Worm (Caenorhabditis elegans): Measurements from ENCODE around the gene F23D12.2.

Gene F23D12.2

DNA sequence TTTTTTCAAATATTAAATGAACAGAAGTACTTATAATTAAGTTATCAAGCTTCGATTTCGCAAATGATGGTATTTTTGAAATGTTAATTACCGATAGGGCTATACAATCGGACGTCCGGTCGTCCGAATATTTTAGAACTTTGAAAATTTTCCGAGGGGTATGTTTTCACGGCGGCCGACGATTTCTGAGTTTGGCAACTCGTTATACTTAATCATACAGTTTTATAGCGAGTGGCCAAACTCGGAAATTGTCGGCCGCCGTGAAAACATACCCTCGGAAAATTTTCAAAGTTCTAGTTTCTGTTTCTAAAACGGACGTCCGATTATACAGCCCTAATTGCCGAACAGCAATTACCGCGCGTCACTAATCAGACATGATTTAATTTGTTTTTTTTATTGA, 2.8 kb upstream of the F23D12.2 start:
- no peak for TF ChIP-seq unc-62 (GFP tag; optimal IDR thresholded peaks at IDR 0.05)

DNA sequence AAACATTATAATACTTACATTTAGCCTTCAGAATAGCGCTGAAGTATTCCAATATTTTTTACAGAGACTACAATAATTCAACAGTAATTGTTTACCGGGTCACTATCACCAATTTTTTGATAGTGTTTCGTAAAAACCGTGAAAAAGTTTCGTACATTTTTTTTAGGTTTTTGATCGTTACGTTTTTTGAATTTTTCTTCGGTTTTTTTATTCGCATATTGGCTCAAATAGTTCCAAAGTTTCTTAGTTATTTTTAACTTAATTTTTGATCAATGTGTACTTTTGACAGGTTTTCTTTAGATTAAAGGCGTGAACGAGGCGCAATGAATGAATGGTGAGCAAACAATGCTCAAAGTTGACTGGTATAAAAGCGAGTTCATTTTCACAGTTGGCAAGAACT, 1.7 kb upstream of the F23D12.2 start, which contains the start of gene fipr-3:
fipr-3 (plus strand) TSS at position 301 of the 400 bp plus-strand sequence.
- no peak for TF ChIP-seq unc-62 (GFP tag; optimal IDR thresholded peaks at IDR 0.05)

DNA sequence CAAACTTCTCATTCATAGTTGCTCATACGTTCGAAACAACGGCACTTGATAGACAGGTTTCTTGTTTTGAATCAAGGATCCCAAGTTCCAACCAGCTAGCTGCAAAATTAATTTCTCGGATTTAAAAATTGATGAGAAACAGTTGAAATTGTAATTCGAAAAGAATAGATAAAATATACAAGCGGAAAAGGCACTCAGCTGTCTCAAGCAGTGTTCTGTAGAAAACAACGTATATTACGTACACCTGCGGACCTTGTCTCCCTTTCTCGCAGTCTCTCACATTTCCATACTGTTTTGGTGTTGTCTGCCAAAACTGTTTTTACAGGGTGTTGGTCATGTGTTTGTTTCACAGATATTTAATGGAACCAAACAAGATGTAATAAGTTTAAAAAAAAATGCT, 5.7 kb downstream of the F23D12.2 start, which contains the start of gene F23D12.10:
F23D12.10 (minus strand) TSS at position 101 of the 400 bp plus-strand sequence.
- no peak for TF ChIP-seq unc-62 (GFP tag; optimal IDR thresholded peaks at IDR 0.05)

- TF ChIP-seq unc-62 (GFP tag; optimal IDR thresholded peaks at IDR 0.05) = no peak
These were observed 8.6 kb downstream of the F23D12.2 start, which contains the start of gene fbxa-179 for ce11 chrX:14412774-14413173. Gene fbxa-179 (minus strand): TSS chrX:14412874.

DNA sequence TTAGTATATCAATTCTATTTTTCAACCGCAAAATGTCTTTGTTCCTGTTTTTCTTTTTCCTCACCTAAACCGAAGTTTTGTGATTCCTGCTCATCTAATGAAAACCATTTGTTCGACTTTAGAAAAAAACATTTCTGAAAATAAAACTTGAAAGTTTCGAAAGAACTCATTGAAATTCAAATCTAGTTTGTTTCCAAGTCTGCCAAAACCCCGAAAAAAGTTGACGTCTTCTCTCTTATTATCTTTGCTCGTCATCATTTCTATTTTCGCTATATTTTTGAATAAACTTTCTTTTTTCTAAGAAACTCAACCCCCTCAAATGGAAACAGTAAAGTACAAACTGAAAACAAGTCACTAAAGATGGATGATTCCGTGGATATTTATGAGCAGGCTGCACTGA, 15.6 kb downstream of the F23D12.2 start, which contains the start of gene frpr-17:
frpr-17 (plus strand) TSS at position 301 of the 400 bp plus-strand sequence.
- no peak for TF ChIP-seq unc-62 (GFP tag; optimal IDR thresholded peaks at IDR 0.05)

DNA sequence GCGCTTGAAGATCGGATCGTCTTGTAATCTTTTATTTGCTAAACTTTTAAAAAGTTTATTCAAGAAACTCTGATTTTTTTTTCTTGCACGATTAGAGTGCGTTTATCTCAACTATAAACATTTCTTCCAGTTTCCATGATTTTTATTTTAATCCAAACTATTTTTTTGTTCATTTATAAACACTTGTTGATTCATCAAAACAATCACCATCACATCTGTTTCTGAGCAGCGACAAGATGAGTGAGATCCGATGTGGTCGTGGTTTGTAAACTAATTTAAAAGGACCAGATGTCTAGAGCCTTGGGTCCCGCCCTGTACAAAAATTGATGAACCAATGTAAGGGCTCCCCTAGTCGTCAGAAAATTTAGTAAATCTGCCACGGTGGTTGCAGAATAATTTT, 20.1 kb downstream of the F23D12.2 start:
- TF ChIP-seq unc-62 (GFP tag; optimal IDR thresholded peaks at IDR 0.05) = no peak

DNA sequence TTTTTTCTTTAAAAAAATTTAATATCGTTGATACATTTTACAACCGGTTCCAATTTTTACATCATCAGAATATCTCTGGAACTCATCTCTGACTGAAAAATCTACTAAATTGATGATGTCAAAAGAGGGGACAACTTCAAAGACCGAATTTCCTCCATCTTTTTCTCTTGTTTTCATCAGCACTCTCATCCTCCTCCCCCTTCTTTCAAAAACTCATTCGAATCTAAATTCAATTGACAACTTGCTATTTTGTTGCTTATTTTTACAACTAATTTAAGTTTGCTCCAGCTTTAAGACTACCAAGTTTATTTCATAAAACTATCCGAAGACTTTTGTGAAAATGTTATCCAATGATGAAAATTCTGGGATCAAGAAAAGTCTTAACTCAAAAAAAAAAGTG, 22.3 kb downstream of the F23D12.2 start:
- TF ChIP-seq unc-62 (GFP tag; optimal IDR thresholded peaks at IDR 0.05) = no peak

DNA sequence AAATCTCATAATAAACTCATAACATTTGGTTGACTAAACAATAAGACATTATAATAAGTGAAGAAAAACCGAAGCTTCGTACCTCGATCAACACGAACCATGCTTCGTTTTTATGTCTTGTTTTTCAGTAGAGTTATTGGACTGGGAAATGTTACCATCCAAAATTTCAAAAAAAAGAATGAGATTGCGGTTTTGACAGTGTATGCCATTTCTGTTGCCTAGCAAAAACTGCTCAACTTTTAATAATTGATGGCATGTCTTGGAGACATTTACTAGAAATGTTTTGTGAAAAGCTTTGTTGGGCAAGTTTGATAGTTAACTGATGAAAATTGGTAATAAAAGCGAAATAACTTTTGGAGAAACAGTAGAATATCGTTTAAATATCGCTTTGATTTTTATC, 26.1 kb downstream of the F23D12.2 start, which contains the start of gene Y60A9.1:
Y60A9.1 (minus strand) TSS at position 101 of the 400 bp plus-strand sequence.
- TF ChIP-seq unc-62 (GFP tag; optimal IDR thresholded peaks at IDR 0.05) = no peak

DNA sequence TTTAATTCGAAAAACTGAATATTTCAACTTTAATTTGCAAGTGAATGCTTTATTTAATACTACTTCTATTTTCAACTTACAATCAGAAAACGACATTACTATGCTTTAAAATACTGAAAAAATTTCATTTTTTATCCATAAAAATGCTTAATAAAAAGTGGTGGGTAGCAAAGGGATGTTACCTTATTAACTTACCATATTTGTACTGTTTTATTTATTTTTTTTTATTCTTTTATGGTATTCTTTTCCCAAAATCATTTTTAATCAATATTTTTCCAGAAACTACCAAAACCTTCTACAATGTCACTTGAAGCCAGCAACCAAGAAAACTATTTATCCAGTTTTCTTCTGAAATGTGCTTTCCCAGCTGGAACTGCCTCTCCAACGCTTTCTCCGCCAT, 38.4 kb downstream of the F23D12.2 start, which contains the start of gene Y60A9.3:
Y60A9.3 (plus strand) TSS at position 301 of the 400 bp plus-strand sequence.
- TF ChIP-seq unc-62 (GFP tag; optimal IDR thresholded peaks at IDR 0.05) = no peak

ce11 chrX:14377169-14377568, 44.2 kb downstream of the F23D12.2 start, which contains the start of gene Y60A9A.1:
Gene Y60A9A.1 (minus strand): TSS chrX:14377269.
- TF ChIP-seq unc-62 (GFP tag; optimal IDR thresholded peaks at IDR 0.05) = no peak

- TF ChIP-seq unc-62 (GFP tag; optimal IDR thresholded peaks at IDR 0.05) = no peak
These were observed 51.1 kb downstream of the F23D12.2 start, which contains the start of gene irk-3 for ce11 chrX:14370314-14370713. Gene irk-3 (minus strand): TSS chrX:14370414.

Data from whole organism, dauer.